Fruit fly (Drosophila melanogaster): ENCODE data around the gene CG14406.

dm6 chrX:14928844-14929243 is 18.2 kb upstream of the CG14406 start, which contains the start of gene CG32591:
- no peak for TF ChIP-seq Myc (optimal IDR thresholded peaks at IDR 0.05)
- no peak for TF ChIP-seq psq (optimal IDR thresholded peaks at IDR 0.05)
- no peak for TF ChIP-seq Sin3A (optimal IDR thresholded peaks at IDR 0.05)
- TF ChIP-seq insv (optimal IDR thresholded peaks at IDR 0.05), result no peak

All from Kc167 (cell line).